Worm (Caenorhabditis elegans) whole organism, early embryonic: ENCODE data around the gene nrsn-1.

ENCODE experiments used
- B0310.2 ChIP-seq: sonication (generic microtip); optimal IDR thresholded peaks from 2 replicates; lab custom pipeline; 2016; ENCODE audit warnings: mild to moderate bottlenecking, missing genetic modification characterization, missing compliant biosample characterization
- F13C5.2 ChIP-seq: sonication (generic microtip); optimal IDR thresholded peaks from 2 replicates; lab custom pipeline; 2017; ENCODE audit warnings: mild to moderate bottlenecking, missing genetic modification characterization, inconsistent platforms, missing compliant biosample characterization
- aly-1 ChIP-seq: sonication (generic microtip); optimal IDR thresholded peaks from 2 replicates; lab custom pipeline; 2016; ENCODE audit warnings: missing genetic modification characterization, missing compliant biosample characterization
- ama-1 ChIP-seq: fragments of 150-350 bp; optimal IDR thresholded peaks from 2 replicates; lab custom pipeline; 2014
- ceh-13 ChIP-seq: fragments of 200-800 bp; sonication (Bioruptor generic); optimal IDR thresholded peaks from 2 replicates; lab custom pipeline; 2018; ENCODE audit warnings: mild to moderate bottlenecking, missing genetic modification characterization, missing compliant biosample characterization
- ceh-36 ChIP-seq: sonication (generic microtip); optimal IDR thresholded peaks from 2 replicates; lab custom pipeline; 2016; ENCODE audit warnings: missing genetic modification characterization, inconsistent platforms, missing compliant biosample characterization
- ets-7 ChIP-seq: sonication (generic microtip); optimal IDR thresholded peaks from 2 replicates; lab custom pipeline; 2016; ENCODE audit warnings: missing genotype, missing genetic modification characterization, missing compliant biosample characterization
- flt-1 ChIP-seq: fragments of 200-800 bp; sonication (Bioruptor generic); IDR thresholded peaks from 2 replicates; pipeline ENCODE4 v1.3.6; 2022; ENCODE audit warnings: missing genetic modification characterization, missing compliant biosample characterization
- hmbx-1 ChIP-seq: sonication (generic microtip); optimal IDR thresholded peaks from 2 replicates; lab custom pipeline; 2016; ENCODE audit warnings: mild to moderate bottlenecking, missing genetic modification characterization, missing compliant biosample characterization
- hnd-1 ChIP-seq: sonication (generic microtip); optimal IDR thresholded peaks from 2 replicates; lab custom pipeline; 2016; ENCODE audit warnings: missing genetic modification characterization, missing compliant biosample characterization
- pes-1 ChIP-seq: fragments of 200-800 bp; sonication (Bioruptor generic); IDR thresholded peaks from 2 replicates; pipeline ENCODE4 v1.3.6; 2022; ENCODE audit warnings: missing genetic modification reagents, missing genetic modification characterization, missing compliant biosample characterization
- sea-1 ChIP-seq: fragments of 200-800 bp; sonication (Bioruptor generic); conservative IDR thresholded peaks from 2 replicates; pipeline ENCODE4 v1.3.6; 2022; ENCODE audit warnings: missing genetic modification characterization, missing compliant biosample characterization
- tbx-11 ChIP-seq: fragments of 200-800 bp; sonication (Bioruptor generic); IDR thresholded peaks from 2 replicates; pipeline ENCODE4 v1.3.6; 2022; ENCODE audit warnings: missing genetic modification characterization, missing compliant biosample characterization

DNA sequence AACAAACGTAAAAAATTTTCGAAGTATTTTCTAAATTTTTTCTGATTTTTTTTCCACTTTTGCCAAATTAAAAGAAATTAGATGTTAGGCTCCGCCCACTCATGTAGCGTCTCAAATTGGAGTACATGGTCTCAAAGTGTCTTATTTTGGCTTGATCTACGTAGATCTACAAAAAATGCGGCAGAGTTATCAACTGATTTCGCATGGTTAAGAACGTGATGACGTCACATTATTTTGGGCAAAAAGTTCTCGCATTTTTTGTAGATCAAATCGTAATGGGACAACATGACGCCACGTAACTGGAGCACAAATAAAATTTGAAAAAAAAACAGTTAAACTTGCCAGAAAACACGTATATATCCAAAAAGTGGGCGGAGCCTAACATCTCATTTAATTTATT is 46.1 kb upstream of the nrsn-1 start:
- TF ChIP-seq sea-1 (GFP tag; lab: Robert Waterston, UW), result no peak
- no peak for TF ChIP-seq ets-7 (tag; lab: Kevin White, UChicago)
- no peak for TF ChIP-seq flt-1 (GFP tag; lab: Robert Waterston, UW)
- no peak for TF ChIP-seq ama-1 (lab: Kevin White, UChicago)
- no peak for TF ChIP-seq ceh-36 (tag; lab: Kevin White, UChicago)
- no peak for TF ChIP-seq ceh-13 (GFP tag; lab: Kevin White, UChicago)
- no peak for TF ChIP-seq hmbx-1 (tag; lab: Kevin White, UChicago)
- no peak for TF ChIP-seq F13C5.2 (tag; lab: Kevin White, UChicago)
- TF ChIP-seq tbx-11, result no peak
- no peak for TF ChIP-seq aly-1 (tag; lab: Kevin White, UChicago)
- no peak for TF ChIP-seq pes-1
- no peak for TF ChIP-seq B0310.2 (tag; lab: Kevin White, UChicago)
- no peak for TF ChIP-seq hnd-1 (tag; lab: Kevin White, UChicago)
